Fruit fly (Drosophila melanogaster): Measurements from ENCODE around the gene lic.

The lic gene

dm6 chrX:13127973-13128749 is 37.2 kb downstream of the lic start (continued):
- no peak for TF ChIP-seq Rx (GFP tag; IDR thresholded peaks at IDR 0.05)
- TF ChIP-seq MBD-R2 (GFP tag; IDR thresholded peaks at IDR 0.05) = no peak
- peak; percentile 34; the same call in 1 of the 2 replicates for TF ChIP-seq CG14667 (GFP tag; IDR thresholded peaks at IDR 0.05)
- no peak for TF ChIP-seq CG12942 (GFP tag; optimal IDR thresholded peaks at IDR 0.05)
- no peak for TF ChIP-seq sr (GFP tag; IDR thresholded peaks at IDR 0.05)
- TF ChIP-seq Tbp (GFP tag; optimal IDR thresholded peaks at IDR 0.05) = no peak
- TF ChIP-seq Camta (GFP tag; optimal IDR thresholded peaks at IDR 0.05) = peak; percentile 43
- TF ChIP-seq CoRest (tag; optimal IDR thresholded peaks at IDR 0.05) = no peak
- peak; percentile 27 for TF ChIP-seq twi (tag; optimal IDR thresholded peaks at IDR 0.05)
- TF ChIP-seq CG1792 (GFP tag; optimal IDR thresholded peaks at IDR 0.05) = no peak
- no peak for TF ChIP-seq danr (GFP tag; IDR thresholded peaks at IDR 0.05)
- TF ChIP-seq CG14860 (GFP tag; IDR thresholded peaks at IDR 0.05; ENCODE audit: partially characterized antibody) = no peak
- TF ChIP-seq slou (GFP tag; optimal IDR thresholded peaks at IDR 0.05) = no peak
- TF ChIP-seq gt (GFP tag; IDR thresholded peaks at IDR 0.05) = no peak
- no peak for TF ChIP-seq MESR4 (GFP tag; optimal IDR thresholded peaks at IDR 0.05)
- TF ChIP-seq CG15011 (GFP tag; optimal IDR thresholded peaks at IDR 0.05) = no peak
- TF ChIP-seq pnt (GFP tag; optimal IDR thresholded peaks at IDR 0.05) = peak; percentile 35
- TF ChIP-seq CG10147 (GFP tag; optimal IDR thresholded peaks at IDR 0.05) = no peak
- 0 out of 2 replicates have a peak, but pooled peaks have one; percentile 27 for TF ChIP-seq stc (GFP tag; IDR thresholded peaks at IDR 0.05)
- peak; percentile 23 for TF ChIP-seq ewg (GFP tag; optimal IDR thresholded peaks at IDR 0.05)
- no peak for TF ChIP-seq CG2678 (tag; optimal IDR thresholded peaks at IDR 0.05)
- peak; percentile 44 for TF ChIP-seq CG2712 (tag; optimal IDR thresholded peaks at IDR 0.05)
- TF ChIP-seq YL-1 (GFP tag; optimal IDR thresholded peaks at IDR 0.05) = no peak
- no peak for TF ChIP-seq Bteb2 (GFP tag; optimal IDR thresholded peaks at IDR 0.05)
- TF ChIP-seq croc (GFP tag; conservative IDR thresholded peaks at IDR 0.05) = no peak
- peak; percentile 35 for TF ChIP-seq pb (GFP tag; optimal IDR thresholded peaks at IDR 0.05)
- TF ChIP-seq CG7928 (GFP tag; optimal IDR thresholded peaks at IDR 0.05) = no peak
- TF ChIP-seq CG10321 (GFP tag; IDR thresholded peaks at IDR 0.05) = no peak
- 0 out of 3 replicates have a peak, but pooled peaks have one; percentile 31 for TF ChIP-seq CG6791 (GFP tag; IDR thresholded peaks at IDR 0.05; ENCODE audit: partially characterized antibody)
- no peak for TF ChIP-seq HmgD (GFP tag; optimal IDR thresholded peaks at IDR 0.05)
- TF ChIP-seq sens (GFP tag) = peak; percentile 95
- TF ChIP-seq E2f1 (GFP tag; IDR thresholded peaks at IDR 0.05) = no peak
- TF ChIP-seq Abd-B (GFP tag; optimal IDR thresholded peaks at IDR 0.05) = no peak
- no peak for TF ChIP-seq insv (GFP tag; optimal IDR thresholded peaks at IDR 0.05)
- TF ChIP-seq dm (GFP tag; optimal IDR thresholded peaks at IDR 0.05) = no peak
- no peak for TF ChIP-seq trh (GFP tag; optimal IDR thresholded peaks at IDR 0.05)
- TF ChIP-seq Eip74EF (GFP tag; optimal IDR thresholded peaks at IDR 0.05) = peak in 1 of 2 experiments; percentile 15
- no peak for TF ChIP-seq sim (GFP tag; IDR thresholded peaks at IDR 0.05)
- no peak for TF ChIP-seq CG15269 (tag; optimal IDR thresholded peaks at IDR 0.05)
- TF ChIP-seq CG12391 (tag; optimal IDR thresholded peaks at IDR 0.05) = peak; percentile 39
- TF ChIP-seq CG8281 (tag; optimal IDR thresholded peaks at IDR 0.05) = no peak
- TF ChIP-seq pzg (GFP tag; optimal IDR thresholded peaks at IDR 0.05) = no peak
- TF ChIP-seq jigr1 (GFP tag; IDR thresholded peaks at IDR 0.05) = no peak
- TF ChIP-seq cato (GFP tag; optimal IDR thresholded peaks at IDR 0.05; ENCODE audit: borderline replicate concordance) = peak; percentile 22
- no peak for TF ChIP-seq salm (tag; optimal IDR thresholded peaks at IDR 0.05)
- TF ChIP-seq CG1529 (GFP tag; optimal IDR thresholded peaks at IDR 0.05) = no peak
- TF ChIP-seq Poxn (GFP tag; IDR thresholded peaks at IDR 0.05) = no peak
- TF ChIP-seq CG12299 (tag; optimal IDR thresholded peaks at IDR 0.05) = no peak
- peak; percentile 30 for TF ChIP-seq fd96Cb (tag; optimal IDR thresholded peaks at IDR 0.05)
- TF ChIP-seq CG17829 (tag; optimal IDR thresholded peaks at IDR 0.05) = peak; percentile 34

Measured in whole organism, embryonic.